Fruit fly (Drosophila melanogaster) whole organism, embryonic: Measurements from ENCODE around the gene CG7781.

Experiments used
- CG11723 ChIP-seq: fragments of 200-800 bp; sonication (Bioruptor generic); optimal IDR thresholded peaks from 2 replicates; lab custom pipeline; 2017; ENCODE audit warnings: missing biosample characterization, mild to moderate bottlenecking, missing genetic modification characterization
- CG12236 ChIP-seq: fragments of 200-800 bp; sonication (Bioruptor generic); optimal IDR thresholded peaks from 2 replicates; lab custom pipeline; 2016; ENCODE audit warnings: missing biosample characterization, missing genetic modification characterization
- CG12299 ChIP-seq: fragments of 200-800 bp; sonication (Bioruptor generic); optimal IDR thresholded peaks from 2 replicates; lab custom pipeline; 2018; ENCODE audit warnings: missing biosample characterization, mild to moderate bottlenecking, missing genetic modification characterization
- CG2116 ChIP-seq: fragments of 200-800 bp; sonication (Bioruptor generic); optimal IDR thresholded peaks from 3 replicates; lab custom pipeline; 2018; ENCODE audit warnings: missing biosample characterization, mild to moderate bottlenecking, missing genetic modification characterization
- CG34224 ChIP-seq: fragments of 200-800 bp; sonication (Bioruptor generic); IDR thresholded peaks from 3 replicates; pipeline ENCODE4 v1.3.6; 2022; ENCODE audit warnings: missing biosample characterization, missing genetic modification characterization; ENCODE audit not compliant: partially characterized antibody
- CG34376 ChIP-seq: fragments of 200-800 bp; sonication (Bioruptor generic); optimal IDR thresholded peaks from 2 replicates; lab custom pipeline; 2018; ENCODE audit warnings: missing biosample characterization, mild to moderate bottlenecking, missing genetic modification characterization
- CG4730 ChIP-seq: fragments of 200-800 bp; sonication (Bioruptor generic); IDR thresholded peaks from 2 replicates; pipeline ENCODE4 v1.3.6; 2022; ENCODE audit warnings: missing biosample characterization, missing genetic modification characterization
- CG7271 ChIP-seq: fragments of 200-800 bp; sonication (Bioruptor generic); optimal IDR thresholded peaks from 2 replicates; lab custom pipeline; 2018; ENCODE audit warnings: missing biosample characterization, mild to moderate bottlenecking, missing genetic modification characterization, moderate library complexity
- CG7963 ChIP-seq: fragments of 200-800 bp; sonication (Bioruptor generic); IDR thresholded peaks from 3 replicates; pipeline ENCODE4 v1.3.6; 2022; ENCODE audit warnings: missing biosample characterization, missing genetic modification characterization; ENCODE audit not compliant: partially characterized antibody
- CG8765 ChIP-seq: fragments of 200-800 bp; sonication (Bioruptor generic); IDR thresholded peaks from 2 replicates; pipeline ENCODE4 v1.3.6; 2022; ENCODE audit warnings: missing biosample characterization, missing genetic modification characterization
- Chrac-16 ChIP-seq: fragments of 200-800 bp; sonication (Bioruptor generic); optimal IDR thresholded peaks from 3 replicates; lab custom pipeline; 2016; ENCODE audit warnings: missing biosample characterization, missing genetic modification characterization
- Doc3 ChIP-seq: fragments of 200-800 bp; sonication (Bioruptor generic); IDR thresholded peaks from 3 replicates; pipeline ENCODE4 v1.3.6; 2022; ENCODE audit warnings: missing biosample characterization, missing genetic modification characterization; ENCODE audit not compliant: partially characterized antibody
- Dp ChIP-seq: fragments of 200-800 bp; sonication (Bioruptor generic); optimal IDR thresholded peaks from 2 replicates; lab custom pipeline; 2018; ENCODE audit warnings: missing biosample characterization, mild to moderate bottlenecking, missing genetic modification characterization, moderate library complexity
- Dref ChIP-seq: fragments of 200-800 bp; sonication (Bioruptor generic); IDR thresholded peaks from 2 replicates; pipeline ENCODE4 v1.3.6; 2022; ENCODE audit warnings: missing biosample characterization, missing genetic modification characterization
- ERR ChIP-seq: fragments of 200-800 bp; sonication (Bioruptor generic); optimal IDR thresholded peaks from 2 replicates; lab custom pipeline; 2016; ENCODE audit warnings: missing biosample characterization, missing genetic modification characterization
- Eip74EF ChIP-seq, 2 experiments: fragments of 200-800 bp in 1 of 2; fragments of >200 bp in 1 of 2; sonication (Bioruptor generic) in 1 of 2; optimal IDR thresholded peaks; 2 replicates each; lab custom pipeline; 2017 to 2019; ENCODE audit warnings: missing biosample characterization in 2 of 2, missing genetic modification characterization in 2 of 2, mild to moderate bottlenecking in 1 of 2, moderate library complexity in 1 of 2
- Elba2 ChIP-seq: fragments of 200-800 bp; sonication (Bioruptor generic); optimal IDR thresholded peaks from 3 replicates; lab custom pipeline; 2016; ENCODE audit warnings: missing biosample characterization, missing genetic modification characterization
- GATAe ChIP-seq: fragments of 200-800 bp; sonication (Bioruptor generic); conservative IDR thresholded peaks from 2 replicates; pipeline ENCODE4 v1.3.6; 2022; ENCODE audit warnings: missing biosample characterization, missing genetic modification characterization
- HLH3B ChIP-seq: fragments of 200-800 bp; sonication (Bioruptor generic); IDR thresholded peaks from 2 replicates; pipeline ENCODE4 v1.3.6; 2022; ENCODE audit warnings: missing biosample characterization, missing genetic modification characterization
- HmgZ ChIP-seq: fragments of 200-800 bp; sonication (Bioruptor generic); optimal IDR thresholded peaks from 2 replicates; lab custom pipeline; 2018; ENCODE audit warnings: missing biosample characterization, mild to moderate bottlenecking, missing genetic modification characterization
- Kr ChIP-seq: fragments of 200-800 bp; sonication (Bioruptor generic); optimal IDR thresholded peaks from 2 replicates; lab custom pipeline; 2017; ENCODE audit warnings: missing biosample characterization, mild to moderate bottlenecking, missing genetic modification characterization
- Myb ChIP-seq: fragments of 200-800 bp; sonication (Bioruptor generic); optimal IDR thresholded peaks from 2 replicates; lab custom pipeline; 2016; ENCODE audit warnings: missing biosample characterization, missing genetic modification characterization
- Nf-YA ChIP-seq: fragments of 200-800 bp; sonication (Bioruptor generic); IDR thresholded peaks from 2 replicates; pipeline ENCODE4 v1.3.6; 2022; ENCODE audit warnings: missing biosample characterization, missing genetic modification characterization
- Optix ChIP-seq: fragments of 200-800 bp; sonication (Bioruptor generic); IDR thresholded peaks from 3 replicates; pipeline ENCODE4 v1.3.6; 2022; ENCODE audit warnings: missing biosample characterization, missing genetic modification characterization
- Pdp1 ChIP-seq, 2 experiments: fragments of 200-800 bp; sonication (Bioruptor generic); optimal IDR thresholded peaks; 3 replicates each; lab custom pipeline; 2016; ENCODE audit warnings: missing biosample characterization in 2 of 2, missing genetic modification characterization in 2 of 2, mild to moderate bottlenecking in 1 of 2, moderate library complexity in 1 of 2
- Scr ChIP-seq: fragments of 200-800 bp; sonication (Bioruptor generic); IDR thresholded peaks from 2 replicates; pipeline ENCODE4 v1.3.6; 2022; ENCODE audit warnings: missing biosample characterization, missing genetic modification characterization; ENCODE audit not compliant: partially characterized antibody
- Trl ChIP-seq, 3 experiments: fragments of >200 bp in 2 of 3; fragments of 200-800 bp in 1 of 3; sonication (Bioruptor generic) in 1 of 3; optimal IDR thresholded peaks; 2 replicates in 1 of 3; 3 replicates in 2 of 3; lab custom pipeline; 2016 to 2017; ENCODE audit warnings: missing biosample characterization in 1 of 3, missing genetic modification characterization in 1 of 3
- al ChIP-seq: fragments of 200-800 bp; sonication (Bioruptor generic); IDR thresholded peaks from 2 replicates; pipeline ENCODE4 v1.3.6; 2022; ENCODE audit warnings: missing biosample characterization, missing genetic modification characterization
- amos ChIP-seq: fragments of 200-800 bp; sonication (Bioruptor generic); IDR thresholded peaks from 2 replicates; pipeline ENCODE4 v1.3.6; 2022; ENCODE audit warnings: missing biosample characterization, missing genetic modification characterization; ENCODE audit not compliant: partially characterized antibody
- ato ChIP-seq: fragments of 200-800 bp; sonication (Bioruptor generic); IDR thresholded peaks from 2 replicates; pipeline ENCODE4 v1.3.6; 2022; ENCODE audit warnings: missing biosample characterization, missing genetic modification characterization; ENCODE audit not compliant: partially characterized antibody
- bowl ChIP-seq: fragments of 200-800 bp; sonication (Bioruptor generic); IDR thresholded peaks from 2 replicates; pipeline ENCODE4 v1.3.6; 2022; ENCODE audit warnings: missing biosample characterization, missing genetic modification characterization
- ewg ChIP-seq: fragments of 200-800 bp; sonication (Bioruptor generic); optimal IDR thresholded peaks from 3 replicates; lab custom pipeline; 2017; ENCODE audit warnings: mild to moderate bottlenecking, missing biosample characterization, missing genetic modification reagents, missing genetic modification characterization
- ftz-f1 ChIP-seq: fragments of 200-800 bp; sonication (Bioruptor generic); optimal IDR thresholded peaks from 2 replicates; lab custom pipeline; 2016; ENCODE audit warnings: missing biosample characterization, missing genetic modification characterization
- grau ChIP-seq: fragments of 200-800 bp; optimal IDR thresholded peaks from 3 replicates; lab custom pipeline; 2019; ENCODE audit warnings: missing biosample characterization, mild to moderate bottlenecking, missing genetic modification characterization, moderate library complexity
- grn ChIP-seq: fragments of 200-800 bp; sonication (Bioruptor generic); optimal IDR thresholded peaks from 3 replicates; lab custom pipeline; 2017; ENCODE audit warnings: missing biosample characterization, missing genetic modification characterization
- insv ChIP-seq, 2 experiments: fragments of 200-800 bp; sonication (Bioruptor generic); optimal IDR thresholded peaks; 3 replicates each; lab custom pipeline; 2016 to 2018; ENCODE audit warnings: missing biosample characterization in 2 of 2, missing genetic modification characterization in 2 of 2
- inv ChIP-seq: fragments of 200-800 bp; sonication (Bioruptor generic); IDR thresholded peaks from 2 replicates; pipeline ENCODE4 v1.3.6; 2022; ENCODE audit warnings: missing biosample characterization, missing genetic modification characterization; ENCODE audit not compliant: partially characterized antibody
- knrl ChIP-seq: fragments of 200-800 bp; sonication (Bioruptor generic); IDR thresholded peaks from 3 replicates; pipeline ENCODE4 v1.3.6; 2022; ENCODE audit warnings: missing biosample characterization, missing genetic modification characterization; ENCODE audit not compliant: partially characterized antibody
- row ChIP-seq: fragments of 200-800 bp; sonication (Bioruptor generic); IDR thresholded peaks from 3 replicates; pipeline ENCODE4 v1.3.6; 2022; ENCODE audit warnings: missing biosample characterization, missing genetic modification characterization
- sd ChIP-seq: fragments of 200-800 bp; sonication (Bioruptor generic); optimal IDR thresholded peaks from 3 replicates; lab custom pipeline; 2018; ENCODE audit warnings: missing biosample characterization, mild to moderate bottlenecking, missing genetic modification characterization, moderate library complexity
- sens ChIP-seq: fragments of 200-800 bp; sonication (Bioruptor generic); peaks from one replicate; lab custom pipeline; 2016; ENCODE audit warnings: missing biosample characterization, missing genetic modification characterization
- sima ChIP-seq: fragments of 200-800 bp; sonication (Bioruptor generic); optimal IDR thresholded peaks from 2 replicates; lab custom pipeline; 2016; ENCODE audit warnings: missing biosample characterization, missing genetic modification characterization
- stc ChIP-seq: fragments of 200-800 bp; sonication (Bioruptor generic); IDR thresholded peaks from 2 replicates; pipeline ENCODE4 v1.3.6; 2022; ENCODE audit warnings: missing biosample characterization, missing genetic modification characterization
- stwl ChIP-seq: fragments of 200-800 bp; sonication (Bioruptor generic); optimal IDR thresholded peaks from 3 replicates; lab custom pipeline; 2018; ENCODE audit warnings: missing biosample characterization, mild to moderate bottlenecking, missing genetic modification characterization, moderate library complexity
- zen ChIP-seq: fragments of 200-800 bp; sonication (Bioruptor generic); optimal IDR thresholded peaks from 3 replicates; lab custom pipeline; 2018; ENCODE audit warnings: missing biosample characterization, mild to moderate bottlenecking, missing genetic modification characterization, moderate library complexity

Gene CG7781

dm6 chr2L:8305409-8305808, 19.8 kb downstream of the CG7781 start, which contains the start of gene CG7840 (continued):
- no peak for TF ChIP-seq Chrac-16 (GFP tag; lab: Kevin White, UChicago)
- no peak for TF ChIP-seq CG11723 (GFP tag; lab: Kevin White, UChicago)
- no peak for TF ChIP-seq Kr (GFP tag; lab: Kevin White, UChicago)
- TF ChIP-seq Pdp1 (GFP tag; optimal IDR thresholded peaks at IDR 0.05; lab: Kevin White, UChicago): no peak
- TF ChIP-seq Dp (GFP tag; lab: Kevin White, UChicago): peak; percentile 88
- TF ChIP-seq amos: peak; percentile 88
- peak; percentile 83 for TF ChIP-seq CG7963 (GFP tag; lab: Robert Waterston, UW)

DNA sequence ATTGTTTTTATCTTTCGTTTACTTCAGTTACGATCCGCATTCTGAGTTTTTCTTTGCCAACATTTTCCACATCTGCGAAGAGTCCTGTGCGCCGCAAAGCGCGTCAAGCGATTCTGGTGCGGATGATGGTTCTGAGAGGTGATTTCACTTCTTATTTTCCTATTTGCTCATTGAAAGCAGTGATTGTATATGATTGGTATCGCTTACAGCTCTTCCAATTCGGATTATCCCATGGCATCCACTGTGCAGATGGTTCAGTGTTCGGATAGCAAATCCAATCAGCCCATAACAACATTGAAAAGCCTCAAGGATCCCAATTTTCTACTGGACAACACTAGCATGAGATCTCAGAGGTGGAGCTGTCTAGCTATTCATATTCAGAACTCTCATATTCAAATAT, 20.6 kb downstream of the CG7781 start:
- TF ChIP-seq ERR (GFP tag; lab: Kevin White, UChicago) (no peak), stwl (tag; lab: Kevin White, UChicago) (no peak), insv (GFP tag; optimal IDR thresholded peaks at IDR 0.05; lab: Kevin White, UChicago) (peak in 1 of 2 experiments; percentile 90), sens (GFP tag; lab: Kevin White, UChicago) (peak; percentile 32), stc (GFP tag; lab: Robert Waterston, UW) (no peak), Elba2 (peak; percentile 96), Eip74EF (GFP tag; optimal IDR thresholded peaks at IDR 0.05; lab: Kevin White, UChicago) (no peak), HLH3B (GFP tag; lab: Robert Waterston, UW) (0 out of 2 replicates have a peak, but pooled peaks have one; percentile 16)

DNA sequence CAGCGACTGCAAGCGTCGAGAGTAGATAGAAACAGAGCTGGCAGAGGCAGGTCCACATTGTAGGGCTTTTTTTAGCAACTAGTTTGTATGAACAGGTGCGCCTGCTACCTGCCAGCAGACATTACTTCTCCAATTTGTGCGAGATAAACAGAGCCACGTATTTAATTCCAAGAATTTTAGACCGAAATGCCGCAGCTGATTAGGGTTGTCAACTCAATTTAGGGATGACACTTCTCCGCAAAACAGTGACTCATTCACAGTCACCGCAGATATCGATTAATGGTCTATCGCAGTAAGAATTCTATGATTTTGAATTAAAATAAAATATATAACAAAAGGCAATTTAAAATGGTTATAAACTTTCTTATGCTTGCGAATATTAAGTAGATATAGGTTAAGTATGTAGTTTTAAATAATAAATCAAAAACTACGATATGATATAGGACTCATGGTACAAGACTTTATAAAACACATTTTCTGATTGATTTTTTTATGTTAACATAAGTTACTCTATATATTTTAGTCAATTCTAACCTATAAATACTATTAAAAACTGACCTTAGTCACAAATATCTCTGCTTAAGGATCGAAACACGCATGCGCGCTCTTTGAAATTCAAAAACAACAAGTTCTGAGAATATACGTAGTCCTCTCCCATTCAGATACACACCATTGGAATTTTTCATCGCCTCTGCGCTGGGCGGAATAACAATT, 22.3 kb downstream of the CG7781 start, which contains the start of the genes wol and Scgalpha:
wol (minus strand) TSS at position 220 of the 714 bp plus-strand sequence.
Scgalpha (plus strand) TSS at position 664 of the 714 bp plus-strand sequence.
- no peak for TF ChIP-seq CG7271 (tag; lab: Kevin White, UChicago)
- no peak for TF ChIP-seq ftz-f1
- TF ChIP-seq knrl (GFP tag; lab: Robert Waterston, UW): peak; percentile 53; the same call in 2 of the 3 replicates
- TF ChIP-seq Scr (GFP tag; lab: Robert Waterston, UW): peak; percentile 60
- TF ChIP-seq Trl (optimal IDR thresholded peaks at IDR 0.05; lab: Kevin White, UChicago): peak in 1 of 2 experiments; percentile 49
- TF ChIP-seq Trl (GFP tag; optimal IDR thresholded peaks at IDR 0.05; lab: Kevin White, UChicago): no peak
- peak; percentile 69; the same call in 2 of the 3 replicates for TF ChIP-seq CG34224 (GFP tag; lab: Robert Waterston, UW)
- TF ChIP-seq HmgZ: peak; percentile 16
- no peak for TF ChIP-seq al (GFP tag; lab: Robert Waterston, UW)
- TF ChIP-seq CG4730 (GFP tag; lab: Robert Waterston, UW): no peak
- TF ChIP-seq CG2116: peak; percentile 57
- no peak for TF ChIP-seq CG12236 (GFP tag; lab: Kevin White, UChicago)
- peak; percentile 31 for TF ChIP-seq grn (GFP tag; lab: Kevin White, UChicago)
- TF ChIP-seq Optix (GFP tag; lab: Robert Waterston, UW): no peak
- TF ChIP-seq Dref: peak; percentile 84
- TF ChIP-seq sima (GFP tag; lab: Kevin White, UChicago): no peak
- TF ChIP-seq inv: peak; percentile 51
- peak; percentile 97 for TF ChIP-seq sd (tag; lab: Kevin White, UChicago)
- TF ChIP-seq row: peak; percentile 66
- peak; percentile 26 for TF ChIP-seq grau (tag; lab: Kevin White, UChicago)
- no peak for TF ChIP-seq Nf-YA
- no peak for TF ChIP-seq CG12299 (tag; lab: Kevin White, UChicago)
- peak; percentile 52; the same call in 2 of the 3 replicates for TF ChIP-seq Doc3 (GFP tag; lab: Robert Waterston, UW)
- peak; percentile 71 for TF ChIP-seq GATAe (GFP tag; lab: Robert Waterston, UW)
- TF ChIP-seq CG8765 (GFP tag; lab: Robert Waterston, UW): no peak
- no peak for TF ChIP-seq bowl (GFP tag; lab: Robert Waterston, UW)
- peak; percentile 40 for TF ChIP-seq Myb
- peak; percentile 6 for TF ChIP-seq CG34376 (GFP tag; lab: Kevin White, UChicago)
- TF ChIP-seq zen: peak; percentile 30
- TF ChIP-seq ewg (GFP tag; lab: Kevin White, UChicago): peak; percentile 74
- TF ChIP-seq ato (GFP tag; lab: Robert Waterston, UW): peak; percentile 9; the same call in 1 of the 2 replicates
- TF ChIP-seq stwl (tag; lab: Kevin White, UChicago): peak; percentile 63
